Worm (Caenorhabditis elegans): Measurements from ENCODE around the gene pha-4.

The pha-4 gene

DNA sequence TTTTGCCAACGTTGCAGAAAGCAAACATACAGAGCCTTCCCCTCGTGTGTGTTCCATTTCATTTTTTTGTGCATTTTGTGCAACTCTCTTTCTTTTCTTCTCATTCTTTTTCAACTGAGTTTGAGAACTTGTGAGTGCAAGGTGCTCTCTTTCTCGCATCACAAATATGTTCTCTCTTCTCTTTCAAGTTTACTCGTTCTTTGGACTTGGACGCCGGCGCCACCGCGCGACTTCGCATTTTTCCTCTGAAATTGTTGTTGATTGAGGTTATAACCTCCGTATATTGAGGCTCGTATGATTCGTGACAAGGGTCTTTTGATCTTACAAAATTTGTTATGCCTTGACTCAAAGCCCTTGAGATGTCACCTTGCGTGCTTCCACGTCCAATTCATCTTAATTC is 23.9 kb downstream of the pha-4 start (continued):
- TF ChIP-seq egl-43 (GFP tag; IDR thresholded peaks at IDR 0.05) (0 out of 2 replicates have a peak, but pooled peaks have one; percentile 44), zag-1 (tag; optimal IDR thresholded peaks at IDR 0.05) (no peak), lin-1 (GFP tag; IDR thresholded peaks at IDR 0.05) (peak; percentile 36; the same call in 1 of the 2 replicates), pha-4 (GFP tag; IDR thresholded peaks at IDR 0.05) (no peak), pha-4 (tag; optimal IDR thresholded peaks at IDR 0.05) (peak; percentile 100), Y105C5A.15 (GFP tag; IDR thresholded peaks at IDR 0.05) (no peak), daf-16 (GFP tag; optimal IDR thresholded peaks at IDR 0.05) (no peak), daf-16 (tag; optimal IDR thresholded peaks at IDR 0.05) (peak; percentile 48), ceh-44 (GFP tag; IDR thresholded peaks at IDR 0.05) (no peak), saeg-2 (GFP tag; IDR thresholded peaks at IDR 0.05) (no peak), mep-1 (tag; optimal IDR thresholded peaks at IDR 0.05) (peak; percentile 81), php-3 (GFP tag; IDR thresholded peaks at IDR 0.05) (peak; percentile 56; the same call in 1 of the 2 replicates), spr-1 (tag; optimal IDR thresholded peaks at IDR 0.05) (no peak), ces-1 (GFP tag; optimal IDR thresholded peaks at IDR 0.05) (peak; percentile 19), hlh-11 (tag; optimal IDR thresholded peaks at IDR 0.05) (peak; percentile 77)

DNA sequence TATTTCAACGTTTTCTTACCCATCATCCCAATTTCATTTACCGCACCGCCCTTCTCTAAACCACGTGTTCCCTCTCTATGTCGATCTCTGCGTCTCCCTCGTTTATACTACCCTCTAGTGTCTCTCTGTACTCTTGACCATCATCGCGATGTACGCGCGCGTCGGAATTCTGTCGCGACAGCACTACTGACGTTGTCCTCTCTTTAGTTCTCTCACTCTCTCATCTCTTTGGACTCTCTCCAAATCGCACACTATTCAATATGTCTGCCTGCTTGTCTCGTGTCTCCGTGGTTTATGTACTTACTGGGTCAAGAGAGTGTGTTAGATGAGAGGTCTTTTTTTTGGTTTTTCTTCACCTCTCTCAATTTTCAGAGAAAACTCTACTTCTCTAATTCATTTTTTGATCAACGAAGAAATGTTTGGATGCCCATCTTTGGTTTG is 25.4 kb downstream of the pha-4 start:
- TF ChIP-seq Y105C5A.15 (GFP tag; IDR thresholded peaks at IDR 0.05) (no peak), rbr-2 (tag; optimal IDR thresholded peaks at IDR 0.05) (peak; percentile 97), sdz-12 (GFP tag; optimal IDR thresholded peaks at IDR 0.05) (peak; percentile 79), nhr-28 (tag; optimal IDR thresholded peaks at IDR 0.05) (peak; percentile 93), lin-1 (GFP tag; IDR thresholded peaks at IDR 0.05) (peak; percentile 78), nhr-25 (tag; optimal IDR thresholded peaks at IDR 0.05; ENCODE audit: borderline replicate concordance, insufficient read depth) (peak; percentile 92), F44E2.7 (GFP tag; IDR thresholded peaks at IDR 0.05) (no peak), egl-27 (tag; optimal IDR thresholded peaks at IDR 0.05) (no peak), dmd-8 (GFP tag; IDR thresholded peaks at IDR 0.05) (0 out of 2 replicates have a peak, but pooled peaks have one; percentile 14), nhr-76 (tag; optimal IDR thresholded peaks at IDR 0.05) (peak; percentile 66), zip-11 (GFP tag; IDR thresholded peaks at IDR 0.05) (no peak), daf-19 (GFP tag; conservative IDR thresholded peaks at IDR 0.05) (peak; percentile 66; the same call in 1 of the 2 replicates), aly-2 (tag; optimal IDR thresholded peaks at IDR 0.05) (no peak), madf-9 (GFP tag; conservative IDR thresholded peaks at IDR 0.05) (peak; percentile 69; the same call in 1 of the 2 replicates), zfp-2 (tag; optimal IDR thresholded peaks at IDR 0.05) (peak; percentile 59), mdt-29 (GFP tag; IDR thresholded peaks at IDR 0.05) (0 out of 2 replicates have a peak, but pooled peaks have one; percentile 80), mes-2 (tag; optimal IDR thresholded peaks at IDR 0.05; ENCODE audit: poor library complexity, severe bottlenecking) (peak; percentile 87), hlh-11 (tag; optimal IDR thresholded peaks at IDR 0.05) (peak; percentile 98), attf-4 (tag; optimal IDR thresholded peaks at IDR 0.05) (no peak), R02D3.7 (tag; optimal IDR thresholded peaks at IDR 0.05) (no peak), unc-39 (tag; optimal IDR thresholded peaks at IDR 0.05) (no peak), dmd-6 (GFP tag; IDR thresholded peaks at IDR 0.05) (peak; percentile 96), spr-3 (GFP tag; optimal IDR thresholded peaks at IDR 0.05) (peak; percentile 52), tra-1 (GFP tag; IDR thresholded peaks at IDR 0.05) (peak; percentile 74), ceh-20 (GFP tag; IDR thresholded peaks at IDR 0.05) (peak; percentile 93; the same call in 1 of the 2 replicates), dve-1 (tag; optimal IDR thresholded peaks at IDR 0.05; ENCODE audit: insufficient read depth) (peak; percentile 99), aha-1 (tag) (peak; percentile 100), arid-1 (GFP tag; conservative IDR thresholded peaks at IDR 0.05) (peak; percentile 83), nhr-10 (tag; optimal IDR thresholded peaks at IDR 0.05) (peak; percentile 77), pqm-1 (tag; optimal IDR thresholded peaks at IDR 0.05) (peak; percentile 33), hlh-30 (tag; optimal IDR thresholded peaks at IDR 0.05; ENCODE audit: insufficient read depth) (peak; percentile 99), nhr-237 (tag; optimal IDR thresholded peaks at IDR 0.05) (no peak), ZK546.5 (tag; optimal IDR thresholded peaks at IDR 0.05) (peak in 1 of 2 experiments; percentile 36), ceh-44 (GFP tag; IDR thresholded peaks at IDR 0.05) (no peak), dmd-9 (GFP tag; IDR thresholded peaks at IDR 0.05) (peak; percentile 74), spr-1 (tag; optimal IDR thresholded peaks at IDR 0.05) (peak; percentile 89), fkh-10 (GFP tag; optimal IDR thresholded peaks at IDR 0.05) (peak; percentile 95), ama-1 (optimal IDR thresholded peaks at IDR 0.05) (peak; percentile 5), nhr-11 (tag; optimal IDR thresholded peaks at IDR 0.05) (peak; percentile 96), Y5F2A.4 (GFP tag; optimal IDR thresholded peaks at IDR 0.05) (peak; percentile 44)
